Fruit fly (Drosophila melanogaster) whole organism, embryonic: ENCODE data around the gene CG6168.

Experiments used
- Asciz ChIP-seq: fragments of 200-800 bp; sonication (Bioruptor generic); optimal IDR thresholded peaks from 2 replicates; lab custom pipeline; 2017; ENCODE audit warnings: missing biosample characterization, mild to moderate bottlenecking, missing genetic modification characterization, missing genetic modification reagents
- Atf6 ChIP-seq: fragments of 200-800 bp; sonication (Bioruptor generic); IDR thresholded peaks from 2 replicates; pipeline ENCODE4 v1.3.6; 2022; ENCODE audit warnings: missing biosample characterization, missing genetic modification characterization
- B-H1 ChIP-seq: fragments of 200-800 bp; sonication (Bioruptor generic); IDR thresholded peaks from 3 replicates; pipeline ENCODE4 v1.3.6; 2022; ENCODE audit warnings: missing biosample characterization, missing genetic modification characterization
- CG11456 ChIP-seq: fragments of 200-800 bp; sonication (Bioruptor generic); IDR thresholded peaks from 3 replicates; pipeline ENCODE4 v1.3.6; 2022; ENCODE audit warnings: missing biosample characterization, missing genetic modification characterization
- CG12071 ChIP-seq: fragments of 200-800 bp; sonication (Bioruptor generic); optimal IDR thresholded peaks from 3 replicates; lab custom pipeline; 2018; ENCODE audit warnings: missing biosample characterization, mild to moderate bottlenecking, missing genetic modification characterization
- CG12236 ChIP-seq: fragments of 200-800 bp; sonication (Bioruptor generic); optimal IDR thresholded peaks from 2 replicates; lab custom pipeline; 2016; ENCODE audit warnings: missing biosample characterization, missing genetic modification characterization
- CG12659 ChIP-seq: fragments of 200-800 bp; sonication (Bioruptor generic); optimal IDR thresholded peaks from 3 replicates; lab custom pipeline; 2017; ENCODE audit warnings: mild to moderate bottlenecking, missing biosample characterization, missing genetic modification reagents, missing genetic modification characterization
- CG1529 ChIP-seq: fragments of 200-800 bp; sonication (Bioruptor generic); optimal IDR thresholded peaks from 3 replicates; lab custom pipeline; 2018; ENCODE audit warnings: missing biosample characterization, missing genetic modification characterization
- CG17568 ChIP-seq: fragments of 200-800 bp; sonication (Bioruptor generic); optimal IDR thresholded peaks from 2 replicates; lab custom pipeline; 2018; ENCODE audit warnings: missing biosample characterization, mild to moderate bottlenecking, missing genetic modification characterization, moderate library complexity
- CG17612 ChIP-seq: fragments of 200-800 bp; sonication (Bioruptor generic); IDR thresholded peaks from 2 replicates; pipeline ENCODE4 v1.3.6; 2022; ENCODE audit warnings: missing biosample characterization, missing genetic modification characterization
- CG17912 ChIP-seq: fragments of 200-800 bp; sonication (Bioruptor generic); optimal IDR thresholded peaks from 2 replicates; lab custom pipeline; 2018; ENCODE audit warnings: missing biosample characterization, mild to moderate bottlenecking, missing genetic modification characterization
- CG1832 ChIP-seq: fragments of 200-800 bp; sonication (Bioruptor generic); optimal IDR thresholded peaks from 2 replicates; lab custom pipeline; 2017; ENCODE audit warnings: missing biosample characterization, mild to moderate bottlenecking, missing genetic modification characterization, inconsistent platforms
- CG2889 ChIP-seq: fragments of 200-800 bp; sonication (Bioruptor generic); IDR thresholded peaks from 3 replicates; pipeline ENCODE4 v1.3.6; 2022; ENCODE audit warnings: missing biosample characterization, missing genetic modification characterization
- CG30020 ChIP-seq: fragments of 200-800 bp; optimal IDR thresholded peaks from 2 replicates; lab custom pipeline; 2019; ENCODE audit warnings: missing biosample characterization, mild to moderate bottlenecking, missing genetic modification characterization, moderate library complexity
- CG31388 ChIP-seq: fragments of 200-800 bp; sonication (Bioruptor generic); optimal IDR thresholded peaks from 2 replicates; lab custom pipeline; 2016; ENCODE audit warnings: missing biosample characterization, missing genetic modification characterization
- CG33213 ChIP-seq: fragments of 200-800 bp; sonication (Bioruptor generic); optimal IDR thresholded peaks from 3 replicates; lab custom pipeline; 2016; ENCODE audit warnings: missing biosample characterization, missing genetic modification characterization
- CG4404 ChIP-seq: fragments of 200-800 bp; sonication (Bioruptor generic); IDR thresholded peaks from 2 replicates; pipeline ENCODE4 v1.3.6; 2022; ENCODE audit warnings: missing biosample characterization, missing genetic modification characterization
- CG4707 ChIP-seq: fragments of 200-800 bp; sonication (Bioruptor generic); optimal IDR thresholded peaks from 2 replicates; lab custom pipeline; 2018; ENCODE audit warnings: missing biosample characterization, mild to moderate bottlenecking, missing genetic modification characterization, moderate library complexity
- CG6272 ChIP-seq: fragments of 200-800 bp; sonication (Bioruptor generic); IDR thresholded peaks from 2 replicates; pipeline ENCODE4 v1.3.6; 2022; ENCODE audit warnings: missing biosample characterization, missing genetic modification characterization
- CG6654 ChIP-seq: fragments of 200-800 bp; sonication (Bioruptor generic); optimal IDR thresholded peaks from 2 replicates; lab custom pipeline; 2017; ENCODE audit warnings: missing biosample characterization, mild to moderate bottlenecking, missing genetic modification characterization
- CG7271 ChIP-seq: fragments of 200-800 bp; sonication (Bioruptor generic); optimal IDR thresholded peaks from 2 replicates; lab custom pipeline; 2018; ENCODE audit warnings: missing biosample characterization, mild to moderate bottlenecking, missing genetic modification characterization, moderate library complexity
- CG7963 ChIP-seq: fragments of 200-800 bp; sonication (Bioruptor generic); IDR thresholded peaks from 3 replicates; pipeline ENCODE4 v1.3.6; 2022; ENCODE audit warnings: missing biosample characterization, missing genetic modification characterization; ENCODE audit not compliant: partially characterized antibody
- CTCF ChIP-seq: fragments of 200-800 bp; sonication (Bioruptor generic); optimal IDR thresholded peaks from 2 replicates; lab custom pipeline; 2017; ENCODE audit warnings: missing biosample characterization, mild to moderate bottlenecking, missing genetic modification characterization, moderate library complexity
- Chrac-16 ChIP-seq: fragments of 200-800 bp; sonication (Bioruptor generic); optimal IDR thresholded peaks from 3 replicates; lab custom pipeline; 2016; ENCODE audit warnings: missing biosample characterization, missing genetic modification characterization
- Dip2 ChIP-seq: fragments of 200-800 bp; sonication (Bioruptor generic); IDR thresholded peaks from 2 replicates; pipeline ENCODE4 v1.3.6; 2022; ENCODE audit warnings: missing biosample characterization, missing genetic modification characterization
- Dref ChIP-seq: fragments of 200-800 bp; sonication (Bioruptor generic); IDR thresholded peaks from 2 replicates; pipeline ENCODE4 v1.3.6; 2022; ENCODE audit warnings: missing biosample characterization, missing genetic modification characterization
- Fer3 ChIP-seq: fragments of 200-800 bp; sonication (Bioruptor generic); optimal IDR thresholded peaks from 2 replicates; lab custom pipeline; 2018; ENCODE audit warnings: missing biosample characterization, mild to moderate bottlenecking, missing genetic modification characterization, moderate library complexity
- HLH54F ChIP-seq: fragments of 200-800 bp; sonication (Bioruptor generic); optimal IDR thresholded peaks from 3 replicates; lab custom pipeline; 2016; ENCODE audit warnings: missing biosample characterization, missing genetic modification characterization
- Hey ChIP-seq: fragments of 200-800 bp; sonication (Bioruptor generic); optimal IDR thresholded peaks from 3 replicates; lab custom pipeline; 2018; ENCODE audit warnings: missing biosample characterization, mild to moderate bottlenecking, missing genetic modification characterization
- Hsf ChIP-seq: fragments of 200-800 bp; sonication (Bioruptor generic); optimal IDR thresholded peaks from 3 replicates; lab custom pipeline; 2016; ENCODE audit warnings: missing biosample characterization, missing genetic modification characterization
- Kr ChIP-seq: fragments of 200-800 bp; sonication (Bioruptor generic); optimal IDR thresholded peaks from 2 replicates; lab custom pipeline; 2017; ENCODE audit warnings: missing biosample characterization, mild to moderate bottlenecking, missing genetic modification characterization
- Med ChIP-seq: fragments of 200-800 bp; sonication (Bioruptor generic); peaks from one replicate; lab custom pipeline; 2016; ENCODE audit warnings: missing biosample characterization, missing genetic modification characterization, mild to moderate bottlenecking, inconsistent platforms, moderate library complexity
- NC2α ChIP-seq: fragments of 200-800 bp; sonication (Bioruptor generic); optimal IDR thresholded peaks from 2 replicates; lab custom pipeline; 2016; ENCODE audit warnings: missing biosample characterization, missing genetic modification characterization
- Rx ChIP-seq: fragments of 200-800 bp; sonication (Bioruptor generic); IDR thresholded peaks from 2 replicates; pipeline ENCODE4 v1.3.6; 2022; ENCODE audit warnings: missing biosample characterization, missing genetic modification characterization
- cato ChIP-seq: fragments of 200-800 bp; sonication (Bioruptor generic); optimal IDR thresholded peaks from 2 replicates; lab custom pipeline; 2016; ENCODE audit warnings: missing biosample characterization, missing genetic modification characterization, borderline replicate concordance
- chm ChIP-seq: fragments of 200-800 bp; sonication (Bioruptor generic); IDR thresholded peaks from 2 replicates; pipeline ENCODE4 v1.3.6; 2022; ENCODE audit warnings: missing biosample characterization, missing genetic modification characterization
- dysf ChIP-seq: fragments of 200-800 bp; sonication (Bioruptor generic); IDR thresholded peaks from 3 replicates; pipeline ENCODE4 v1.3.6; 2022; ENCODE audit warnings: missing biosample characterization, missing genetic modification characterization
- fu2 ChIP-seq: fragments of 200-800 bp; sonication (Bioruptor generic); optimal IDR thresholded peaks from 2 replicates; lab custom pipeline; 2016; ENCODE audit warnings: missing biosample characterization, missing genetic modification characterization
- her ChIP-seq: fragments of 200-800 bp; sonication (Bioruptor generic); optimal IDR thresholded peaks from 2 replicates; lab custom pipeline; 2016; ENCODE audit warnings: missing biosample characterization, missing genetic modification characterization
- ind ChIP-seq: fragments of 200-800 bp; sonication (Bioruptor generic); optimal IDR thresholded peaks from 3 replicates; lab custom pipeline; 2016; ENCODE audit warnings: missing biosample characterization, missing genetic modification characterization
- insv ChIP-seq, 2 experiments: fragments of 200-800 bp; sonication (Bioruptor generic); optimal IDR thresholded peaks; 3 replicates each; lab custom pipeline; 2016 to 2018; ENCODE audit warnings: missing biosample characterization in 2 of 2, missing genetic modification characterization in 2 of 2
- jigr1 ChIP-seq: fragments of 200-800 bp; sonication (Bioruptor generic); IDR thresholded peaks from 3 replicates; pipeline ENCODE4 v1.3.6; 2022; ENCODE audit warnings: missing biosample characterization, missing genetic modification characterization
- lab ChIP-seq: fragments of 200-800 bp; sonication (Bioruptor generic); optimal IDR thresholded peaks from 3 replicates; lab custom pipeline; 2017; ENCODE audit warnings: missing biosample characterization, missing genetic modification characterization, mild to moderate bottlenecking, moderate library complexity, missing genetic modification reagents
- nerfin-1 ChIP-seq: fragments of 200-800 bp; sonication (Bioruptor generic); optimal IDR thresholded peaks from 3 replicates; lab custom pipeline; 2019; ENCODE audit warnings: missing biosample characterization, mild to moderate bottlenecking, missing genetic modification characterization, moderate library complexity
- nmo ChIP-seq: fragments of 200-800 bp; sonication (Bioruptor generic); optimal IDR thresholded peaks from 2 replicates; lab custom pipeline; 2018; ENCODE audit warnings: missing biosample characterization, mild to moderate bottlenecking, missing genetic modification characterization, moderate library complexity
- pan ChIP-seq, 4 experiments: fragments of >200 bp in 3 of 4; fragments of 200-800 bp in 1 of 4; sonication (Bioruptor generic) in 1 of 4; optimal IDR thresholded peaks in 3 of 4; IDR thresholded peaks in 1 of 4; 2 replicates each; pipeline versions ENCODE4 v1.3.6 to Lab custom; 2017 to 2022; ENCODE audit warnings: missing biosample characterization in 2 of 4, missing genetic modification characterization in 2 of 4, mixed read lengths in 1 of 4
- scrt ChIP-seq: fragments of 200-800 bp; sonication (Bioruptor generic); optimal IDR thresholded peaks from 2 replicates; lab custom pipeline; 2018; ENCODE audit warnings: missing biosample characterization, mild to moderate bottlenecking, missing genetic modification characterization, moderate library complexity
- sens-2 ChIP-seq: fragments of 200-800 bp; sonication (Bioruptor generic); IDR thresholded peaks from 2 replicates; pipeline ENCODE4 v1.3.6; 2022; ENCODE audit warnings: missing biosample characterization, missing genetic modification characterization
- slbo ChIP-seq: fragments of 200-800 bp; sonication (Bioruptor generic); IDR thresholded peaks from 2 replicates; pipeline ENCODE4 v1.3.6; 2022; ENCODE audit warnings: missing biosample characterization, missing genetic modification characterization
- tap ChIP-seq: fragments of 200-800 bp; optimal IDR thresholded peaks from 3 replicates; lab custom pipeline; 2019; ENCODE audit warnings: missing biosample characterization, mild to moderate bottlenecking, missing genetic modification characterization, moderate library complexity

CG6168 gene

DNA sequence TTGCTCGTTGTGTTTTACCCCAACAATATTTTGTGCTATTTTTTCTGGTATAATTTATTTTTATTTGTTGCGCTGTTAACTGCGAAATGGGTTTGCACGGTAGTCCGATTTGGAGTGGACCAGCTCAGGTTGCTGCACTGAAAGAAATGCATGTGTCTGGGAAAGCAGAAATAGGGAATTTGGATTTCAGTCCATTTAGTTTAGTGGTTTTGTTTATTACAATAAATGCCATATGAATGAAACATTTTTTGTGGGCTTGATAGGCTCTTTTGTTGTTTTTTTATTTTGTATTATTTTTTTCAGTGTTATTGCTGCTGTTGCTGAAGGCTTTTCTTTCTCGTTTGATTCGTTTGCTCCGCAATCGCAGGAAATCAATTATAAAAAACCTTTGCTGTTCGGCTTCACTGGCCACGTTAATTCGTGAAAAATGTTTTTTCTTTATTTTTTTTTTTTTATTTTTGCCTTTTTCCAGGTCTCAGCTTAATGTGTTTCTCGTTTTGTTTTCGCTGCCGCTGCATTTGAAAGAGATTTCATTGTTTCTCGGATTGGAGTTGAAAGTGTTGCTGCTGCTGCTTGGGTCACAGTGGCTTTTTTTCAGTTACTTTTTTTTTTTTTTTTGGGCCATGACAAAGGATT is 4.3 kb upstream of the CG6168 start (continued):
- peak; percentile 79 for TF ChIP-seq dysf (GFP tag; lab: Robert Waterston, UW)
- TF ChIP-seq CTCF (GFP tag; lab: Kevin White, UChicago) = peak; percentile 29
- peak; percentile 11 for TF ChIP-seq CG6654
- peak; percentile 75 for TF ChIP-seq CG4404 (GFP tag; lab: Robert Waterston, UW)
- TF ChIP-seq CG12071 (GFP tag; lab: Kevin White, UChicago) = peak; percentile 60
- no peak for TF ChIP-seq Dip2 (GFP tag; lab: Robert Waterston, UW)
- TF ChIP-seq Asciz (GFP tag; lab: Kevin White, UChicago) = peak; percentile 72
- peak; percentile 58 for TF ChIP-seq Fer3
- TF ChIP-seq CG4707 = peak; percentile 55
- TF ChIP-seq CG33213 = peak; percentile 79
- TF ChIP-seq CG31388 = peak; percentile 72
- peak; percentile 76 for TF ChIP-seq lab
- peak; percentile 76 for TF ChIP-seq ind (GFP tag; lab: Kevin White, UChicago)
- peak; percentile 52 for TF ChIP-seq HLH54F
- peak; percentile 57; the same call in 1 of the 2 replicates for TF ChIP-seq chm (GFP tag; lab: Robert Waterston, UW)
- peak; percentile 54 for TF ChIP-seq her (GFP tag; lab: Kevin White, UChicago)
- TF ChIP-seq nmo = peak; percentile 80
- TF ChIP-seq CG17568 (GFP tag; lab: Kevin White, UChicago) = no peak
- TF ChIP-seq Med (GFP tag; lab: Kevin White, UChicago) = peak; percentile 96
- peak; percentile 79 for TF ChIP-seq Hsf (GFP tag; lab: Kevin White, UChicago)
- no peak for TF ChIP-seq CG7963
- peak; percentile 5 for TF ChIP-seq fu2 (GFP tag; lab: Kevin White, UChicago)
- TF ChIP-seq CG6272 = peak; percentile 57
- peak; percentile 79 for TF ChIP-seq sens-2 (GFP tag; lab: Robert Waterston, UW)
- no peak for TF ChIP-seq CG17912 (GFP tag; lab: Kevin White, UChicago)
- TF ChIP-seq Dref (GFP tag; lab: Robert Waterston, UW) = no peak
- TF ChIP-seq scrt (GFP tag; lab: Kevin White, UChicago) = peak; percentile 56
- peak; percentile 60; the same call in 2 of the 3 replicates for TF ChIP-seq jigr1 (GFP tag; lab: Robert Waterston, UW)
- TF ChIP-seq CG12659 (GFP tag; lab: Kevin White, UChicago) = peak; percentile 52
- peak; percentile 9 for TF ChIP-seq CG30020 (tag; lab: Kevin White, UChicago)
- no peak for TF ChIP-seq pan (optimal IDR thresholded peaks at IDR 0.05; lab: Kevin White, UChicago)
- peak in 1 of 2 experiments; percentile 83 for TF ChIP-seq pan (GFP tag; optimal IDR thresholded peaks at IDR 0.05 in 1 of 2, IDR thresholded peaks at IDR 0.05 in 1 of 2)
- peak; percentile 68 for TF ChIP-seq CG12236 (GFP tag; lab: Kevin White, UChicago)
- peak; percentile 27 for TF ChIP-seq cato (GFP tag; lab: Kevin White, UChicago)
- no peak for TF ChIP-seq insv (GFP tag; optimal IDR thresholded peaks at IDR 0.05; lab: Kevin White, UChicago)
- TF ChIP-seq Chrac-16 (GFP tag; lab: Kevin White, UChicago) = peak; percentile 78
- TF ChIP-seq NC2α (GFP tag; lab: Kevin White, UChicago) = peak; percentile 71
- TF ChIP-seq tap (tag; lab: Kevin White, UChicago) = peak; percentile 63
- peak; percentile 52 for TF ChIP-seq B-H1 (GFP tag; lab: Robert Waterston, UW)
- TF ChIP-seq CG1832 (GFP tag; lab: Kevin White, UChicago) = no peak
- TF ChIP-seq slbo (GFP tag; lab: Robert Waterston, UW) = peak; percentile 68
- TF ChIP-seq CG11456 (GFP tag; lab: Robert Waterston, UW) = peak; percentile 65; the same call in 2 of the 3 replicates
- peak; percentile 63 for TF ChIP-seq CG1529 (GFP tag; lab: Kevin White, UChicago)
- TF ChIP-seq Rx (GFP tag; lab: Robert Waterston, UW) = peak; percentile 74
- 0 out of 2 replicates have a peak, but pooled peaks have one; percentile 37 for TF ChIP-seq CG17612 (GFP tag; lab: Robert Waterston, UW)
- TF ChIP-seq Atf6 = peak; percentile 58; the same call in 1 of the 2 replicates
- TF ChIP-seq Kr = no peak
- TF ChIP-seq CG2889 (GFP tag; lab: Robert Waterston, UW) = 0 out of 3 replicates have a peak, but pooled peaks have one; percentile 42
- TF ChIP-seq Hey (tag; lab: Kevin White, UChicago) = no peak
- TF ChIP-seq nerfin-1 (tag; lab: Kevin White, UChicago) = peak; percentile 64
- TF ChIP-seq CG7271 = peak; percentile 5
